Worm (Caenorhabditis elegans) whole organism, L4/young adult: ENCODE measurements around the gene F44E7.3.

Source experiments
- W03F9.2 ChIP-seq: fragments of 150-350 bp; optimal IDR thresholded peaks from 2 replicates; lab custom pipeline; 2014; ENCODE audit warnings: missing biosample characterization, missing genetic modification characterization
- dao-5 ChIP-seq: sonication (generic microtip); optimal IDR thresholded peaks from 2 replicates; lab custom pipeline; 2016; ENCODE audit warnings: missing genotype, missing genetic modification characterization, moderate library complexity, missing compliant biosample characterization
- him-1 ChIP-seq: sonication (generic microtip); optimal IDR thresholded peaks from 2 replicates; lab custom pipeline; 2016; ENCODE audit warnings: missing genotype, missing genetic modification reagents, missing genetic modification characterization, missing compliant biosample characterization

DNA sequence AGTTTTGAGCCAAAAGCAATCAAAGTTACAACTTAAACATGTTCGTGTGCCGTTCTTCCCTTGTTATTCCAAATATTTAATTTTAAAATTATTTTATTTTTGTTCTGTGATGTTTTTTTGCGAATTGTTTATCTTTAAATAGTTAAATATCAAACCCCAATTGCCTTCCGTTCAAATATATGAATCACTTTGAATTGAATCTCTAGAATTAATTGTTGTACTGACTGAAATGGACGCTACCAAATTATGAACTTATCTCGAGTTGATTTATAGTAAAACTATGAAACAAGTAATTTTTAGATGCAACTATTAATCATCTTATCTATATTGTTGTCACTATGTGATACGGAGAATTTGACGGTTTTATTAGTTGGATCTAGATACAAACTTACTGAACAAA, 20.3 kb downstream of the F44E7.3 start, which contains the start of gene ZC250.2:
- TF ChIP-seq W03F9.2 (tag; lab: Kevin White, UChicago): no peak
- TF ChIP-seq him-1 (tag; lab: Kevin White, UChicago): no peak
- TF ChIP-seq dao-5: no peak
